Worm (Caenorhabditis elegans) whole organism, late embryonic: Measurements from ENCODE around the gene arrd-10.

Experiments used
- C08G9.2 ChIP-seq: sonication (generic microtip); optimal IDR thresholded peaks from 2 replicates; lab custom pipeline; 2016; ENCODE audit warnings: mild to moderate bottlenecking, missing genetic modification characterization, moderate library complexity, missing compliant biosample characterization
- K02D7.2 ChIP-seq: sonication (generic microtip); optimal IDR thresholded peaks from 2 replicates; lab custom pipeline; 2017; ENCODE audit warnings: mild to moderate bottlenecking, missing genetic modification characterization, missing compliant biosample characterization
- T23F11.4 ChIP-seq: fragments of 200-800 bp; sonication (Bioruptor generic); optimal IDR thresholded peaks from 2 replicates; lab custom pipeline; 2018; ENCODE audit warnings: mild to moderate bottlenecking, missing genetic modification characterization, missing compliant biosample characterization
- Y22D7AL.16 ChIP-seq: sonication (generic microtip); optimal IDR thresholded peaks from 2 replicates; lab custom pipeline; 2016; ENCODE audit warnings: missing genetic modification characterization, missing compliant biosample characterization
- ceh-19 ChIP-seq: fragments of 200-800 bp; sonication (Bioruptor generic); optimal IDR thresholded peaks from 2 replicates; lab custom pipeline; 2018; ENCODE audit warnings: mild to moderate bottlenecking, missing genetic modification characterization, missing compliant biosample characterization
- ceh-24 ChIP-seq: sonication (generic microtip); optimal IDR thresholded peaks from 2 replicates; lab custom pipeline; 2016; ENCODE audit warnings: mild to moderate bottlenecking, missing genetic modification characterization, missing compliant biosample characterization
- ceh-30 ChIP-seq: fragments of 150-350 bp; optimal IDR thresholded peaks from 2 replicates; lab custom pipeline; 2014; ENCODE audit warnings: missing biosample characterization, missing genetic modification characterization
- ceh-31 ChIP-seq: sonication (generic microtip); optimal IDR thresholded peaks from 2 replicates; lab custom pipeline; 2016; ENCODE audit warnings: missing genetic modification characterization, missing compliant biosample characterization
- ceh-34 ChIP-seq: sonication (generic microtip); optimal IDR thresholded peaks from 2 replicates; lab custom pipeline; 2016; ENCODE audit warnings: mild to moderate bottlenecking, missing genetic modification characterization, missing compliant biosample characterization
- ceh-48 ChIP-seq: sonication (generic microtip); optimal IDR thresholded peaks from 2 replicates; lab custom pipeline; 2016; ENCODE audit warnings: missing genetic modification characterization, inconsistent platforms, missing compliant biosample characterization
- ceh-6 ChIP-seq: fragments of 200-800 bp; sonication (Bioruptor generic); optimal IDR thresholded peaks from 2 replicates; lab custom pipeline; 2018; ENCODE audit warnings: mild to moderate bottlenecking, missing genetic modification characterization, missing compliant biosample characterization
- ceh-9 ChIP-seq: sonication (generic microtip); optimal IDR thresholded peaks from 2 replicates; lab custom pipeline; 2016; ENCODE audit warnings: mild to moderate bottlenecking, missing genetic modification characterization, inconsistent platforms, missing compliant biosample characterization
- che-1 ChIP-seq: sonication (generic microtip); optimal IDR thresholded peaks from 2 replicates; lab custom pipeline; 2016; ENCODE audit warnings: mild to moderate bottlenecking, missing genetic modification characterization, missing compliant biosample characterization
- dve-1 ChIP-seq: sonication (generic microtip); optimal IDR thresholded peaks from 2 replicates; lab custom pipeline; 2017; ENCODE audit warnings: antibody characterized with exemption, mild to moderate bottlenecking, missing genetic modification characterization, missing compliant biosample characterization
- elt-2 ChIP-seq: sonication (generic microtip); optimal IDR thresholded peaks from 2 replicates; lab custom pipeline; 2016; ENCODE audit warnings: missing genetic modification reagents, missing genetic modification characterization, missing compliant biosample characterization
- elt-4 ChIP-seq: sonication (generic microtip); optimal IDR thresholded peaks from 2 replicates; lab custom pipeline; 2016; ENCODE audit warnings: missing genetic modification characterization, missing compliant biosample characterization
- fkh-10 ChIP-seq: fragments of 150-350 bp; optimal IDR thresholded peaks from 2 replicates; lab custom pipeline; 2014; ENCODE audit warnings: missing biosample characterization, missing genetic modification reagents, missing genetic modification characterization
- fkh-6 ChIP-seq: sonication (generic microtip); optimal IDR thresholded peaks from 2 replicates; lab custom pipeline; 2016; ENCODE audit warnings: missing genetic modification characterization, missing compliant biosample characterization
- gmeb-2 ChIP-seq: sonication (generic microtip); optimal IDR thresholded peaks from 2 replicates; lab custom pipeline; 2016; ENCODE audit warnings: missing genetic modification characterization, inconsistent platforms, missing compliant biosample characterization
- hlh-13 ChIP-seq: fragments of 200-800 bp; sonication (Bioruptor generic); optimal IDR thresholded peaks from 2 replicates; lab custom pipeline; 2018; ENCODE audit warnings: mild to moderate bottlenecking, missing genetic modification characterization, missing compliant biosample characterization
- hlh-15 ChIP-seq: sonication (generic microtip); optimal IDR thresholded peaks from 2 replicates; lab custom pipeline; 2016; ENCODE audit warnings: missing genetic modification characterization, missing compliant biosample characterization
- hlh-30 ChIP-seq: sonication (generic microtip); optimal IDR thresholded peaks from 2 replicates; lab custom pipeline; 2017; ENCODE audit warnings: antibody characterized with exemption, missing genetic modification characterization, missing compliant biosample characterization; ENCODE audit not compliant: insufficient read depth
- hlh-6 ChIP-seq: sonication (generic microtip); optimal IDR thresholded peaks from 2 replicates; lab custom pipeline; 2016; ENCODE audit warnings: missing genotype, missing genetic modification characterization, missing compliant biosample characterization
- lin-11 ChIP-seq: fragments of 200-800 bp; sonication (Bioruptor generic); optimal IDR thresholded peaks from 2 replicates; lab custom pipeline; 2018; ENCODE audit warnings: mild to moderate bottlenecking, missing genetic modification characterization, missing compliant biosample characterization
- madf-2 ChIP-seq: sonication (generic microtip); optimal IDR thresholded peaks from 2 replicates; lab custom pipeline; 2017; ENCODE audit warnings: missing genetic modification characterization, missing compliant biosample characterization
- npax-4 ChIP-seq: sonication (generic microtip); optimal IDR thresholded peaks from 2 replicates; lab custom pipeline; 2016; ENCODE audit warnings: missing genetic modification characterization, missing compliant biosample characterization
- odd-2 ChIP-seq: sonication (generic microtip); optimal IDR thresholded peaks from 2 replicates; lab custom pipeline; 2017; ENCODE audit warnings: antibody characterized with exemption, mild to moderate bottlenecking, missing genetic modification characterization, missing compliant biosample characterization
- pax-1 ChIP-seq: fragments of 150-350 bp; optimal IDR thresholded peaks from 2 replicates; lab custom pipeline; 2014; ENCODE audit warnings: missing biosample characterization, missing genetic modification characterization
- pha-2 ChIP-seq: sonication (generic microtip); optimal IDR thresholded peaks from 2 replicates; lab custom pipeline; 2017; ENCODE audit warnings: mild to moderate bottlenecking, missing genetic modification characterization, missing compliant biosample characterization
- pha-4 ChIP-seq: fragments of 150-350 bp; optimal IDR thresholded peaks from 2 replicates; lab custom pipeline; 2018; ENCODE audit warnings: missing biosample characterization, missing genetic modification reagents, missing genetic modification characterization
- pqm-1 ChIP-seq: sonication (generic microtip); optimal IDR thresholded peaks from 2 replicates; lab custom pipeline; 2016; ENCODE audit warnings: missing genetic modification characterization, missing compliant biosample characterization
- ref-2 ChIP-seq: sonication (generic microtip); optimal IDR thresholded peaks from 2 replicates; lab custom pipeline; 2016; ENCODE audit warnings: missing genetic modification characterization, missing compliant biosample characterization
- sox-2 ChIP-seq: fragments of 200-800 bp; sonication (Bioruptor generic); IDR thresholded peaks from 2 replicates; pipeline ENCODE4 v1.3.6; 2022; ENCODE audit warnings: missing genetic modification reagents, missing genetic modification characterization, missing compliant biosample characterization
- sox-4 ChIP-seq: sonication (generic microtip); optimal IDR thresholded peaks from 2 replicates; lab custom pipeline; 2017; ENCODE audit warnings: mild to moderate bottlenecking, missing genetic modification characterization, inconsistent platforms, missing compliant biosample characterization
- tbx-2 ChIP-seq: sonication (generic microtip); optimal IDR thresholded peaks from 2 replicates; lab custom pipeline; 2016; ENCODE audit warnings: missing genetic modification characterization, missing compliant biosample characterization
- tbx-7 ChIP-seq: sonication (generic microtip); optimal IDR thresholded peaks from 2 replicates; lab custom pipeline; 2016; ENCODE audit warnings: missing genotype, missing genetic modification characterization, missing compliant biosample characterization
- ttx-3 ChIP-seq: sonication (generic microtip); optimal IDR thresholded peaks from 2 replicates; lab custom pipeline; 2016; ENCODE audit warnings: missing genetic modification reagents, missing genetic modification characterization, missing compliant biosample characterization
- unc-3 ChIP-seq, 2 experiments: fragments of 200-800 bp in 1 of 2; sonication (Bioruptor generic) in 1 of 2; sonication (generic microtip) in 1 of 2; conservative IDR thresholded peaks in 1 of 2; optimal IDR thresholded peaks in 1 of 2; 2 replicates each; pipeline versions ENCODE4 v1.3.6 to Lab custom; 2016 to 2022; ENCODE audit warnings: missing compliant biosample characterization in 2 of 2, missing genetic modification characterization in 2 of 2, missing genetic modification reagents in 1 of 2
- unc-42 ChIP-seq: sonication (generic microtip); optimal IDR thresholded peaks from 2 replicates; lab custom pipeline; 2016; ENCODE audit warnings: missing genotype, missing genetic modification characterization, missing compliant biosample characterization
- ztf-16 ChIP-seq: sonication (generic microtip); optimal IDR thresholded peaks from 2 replicates; lab custom pipeline; 2017; ENCODE audit warnings: missing genetic modification characterization, missing compliant biosample characterization

The arrd-10 gene

ce11 chrII:12965589-12965988 is 25.7 kb downstream of the arrd-10 start:
- no peak for TF ChIP-seq gmeb-2 (tag; lab: Kevin White, UChicago)
- no peak for TF ChIP-seq T23F11.4 (GFP tag; lab: Kevin White, UChicago)
- TF ChIP-seq ref-2 (tag; lab: Kevin White, UChicago): no peak
- no peak for TF ChIP-seq fkh-6 (tag; lab: Kevin White, UChicago)
- TF ChIP-seq lin-11 (tag; lab: Kevin White, UChicago): no peak
- TF ChIP-seq ceh-24 (tag; lab: Kevin White, UChicago): no peak
- TF ChIP-seq C08G9.2 (tag; lab: Kevin White, UChicago): no peak
- no peak for TF ChIP-seq hlh-13
- TF ChIP-seq ztf-16 (tag; lab: Kevin White, UChicago): no peak
- no peak for TF ChIP-seq ceh-34
- no peak for TF ChIP-seq pqm-1 (tag; lab: Kevin White, UChicago)
- no peak for TF ChIP-seq madf-2 (tag; lab: Kevin White, UChicago)

- TF ChIP-seq hlh-15 (tag; lab: Kevin White, UChicago) (no peak), ceh-9 (tag; lab: Kevin White, UChicago) (no peak), che-1 (no peak), elt-4 (tag; lab: Kevin White, UChicago) (no peak), pax-1 (tag; lab: Kevin White, UChicago) (no peak), pha-2 (tag; lab: Kevin White, UChicago) (no peak), C08G9.2 (tag; lab: Kevin White, UChicago) (no peak)
Measured at ce11 chrII:12966274-12966673, 26.4 kb downstream of the arrd-10 start.

- TF ChIP-seq gmeb-2 (tag; lab: Kevin White, UChicago): no peak
- TF ChIP-seq hlh-6: peak; percentile 20
- TF ChIP-seq, all 69 proteins: peak for 1
Measured at ce11 chrII:12968448-12968969, 28.6 kb downstream of the arrd-10 start.

ce11 chrII:12969622-12970021 is 29.7 kb downstream of the arrd-10 start, which contains the start of gene Y38F1A.4:
Gene Y38F1A.4, minus strand, starts transcription at chrII:12969722.
- no peak for TF ChIP-seq elt-2
- TF ChIP-seq tbx-2: no peak
- TF ChIP-seq fkh-10 (GFP tag; lab: Kevin White, UChicago): no peak
- no peak for TF ChIP-seq ceh-48 (tag; lab: Kevin White, UChicago)
- no peak for TF ChIP-seq lin-11 (tag; lab: Kevin White, UChicago)
- TF ChIP-seq pqm-1 (tag; lab: Kevin White, UChicago): no peak
- no peak for TF ChIP-seq ceh-31 (tag; lab: Kevin White, UChicago)
- no peak for TF ChIP-seq ceh-34
- no peak for TF ChIP-seq Y22D7AL.16 (tag; lab: Kevin White, UChicago)
- TF ChIP-seq ceh-19 (GFP tag; lab: Kevin White, UChicago): no peak
- TF ChIP-seq fkh-6 (tag; lab: Kevin White, UChicago): no peak
- TF ChIP-seq pha-2 (tag; lab: Kevin White, UChicago): no peak
- TF ChIP-seq che-1: no peak
- TF ChIP-seq ceh-30: no peak
- TF ChIP-seq odd-2 (tag; lab: Kevin White, UChicago): no peak
- TF ChIP-seq unc-42 (tag; lab: Kevin White, UChicago): no peak
- no peak for TF ChIP-seq pha-4 (tag; lab: Kevin White, UChicago)
- TF ChIP-seq, all 69 proteins: peak for 0

ce11 chrII:12978658-12979057 is 38.8 kb downstream of the arrd-10 start:
- TF ChIP-seq fkh-10 (GFP tag; lab: Kevin White, UChicago) (no peak), ceh-34 (no peak), K02D7.2 (no peak), odd-2 (tag; lab: Kevin White, UChicago) (no peak), dve-1 (tag; lab: Kevin White, UChicago) (no peak), hlh-30 (tag; lab: Kevin White, UChicago) (no peak), sox-4 (tag; lab: Kevin White, UChicago) (no peak), ceh-30 (no peak), ttx-3 (tag; lab: Kevin White, UChicago) (no peak), elt-2 (no peak), unc-3 (GFP tag; conservative IDR thresholded peaks at IDR 0.05; lab: Robert Waterston, UW) (no peak), unc-3 (tag; optimal IDR thresholded peaks at IDR 0.05; lab: Kevin White, UChicago) (no peak), ceh-19 (GFP tag; lab: Kevin White, UChicago) (no peak), Y22D7AL.16 (tag; lab: Kevin White, UChicago) (no peak), madf-2 (tag; lab: Kevin White, UChicago) (no peak), npax-4 (no peak), ref-2 (tag; lab: Kevin White, UChicago) (no peak), ztf-16 (tag; lab: Kevin White, UChicago) (no peak), tbx-7 (tag; lab: Kevin White, UChicago) (no peak), sox-2 (no peak), ceh-6 (no peak)
- TF ChIP-seq, all 69 proteins: peak for 0
